Fruit fly (Drosophila melanogaster): Measurements from ENCODE around the gene Efr.

Efr gene

DNA sequence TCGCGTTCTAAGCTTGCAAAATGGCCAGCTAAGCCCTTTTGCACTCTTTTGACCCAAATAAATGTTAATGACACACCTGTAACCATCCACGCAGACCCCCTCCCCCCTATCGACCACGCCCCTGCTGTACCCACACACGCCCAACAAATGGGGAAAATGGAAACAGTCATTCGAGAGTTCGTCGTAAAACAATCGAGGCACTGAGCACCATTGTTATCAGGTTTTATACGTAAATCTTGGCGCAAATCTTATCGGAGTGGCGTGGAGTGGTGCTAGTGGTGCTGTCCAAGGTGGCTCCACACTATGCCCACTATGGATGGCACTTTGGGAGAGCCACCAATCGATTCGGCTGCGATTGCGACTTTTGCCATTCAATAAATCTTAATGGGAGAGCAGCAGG, 44.7 kb downstream of the Efr start:
- TF ChIP-seq usp (GFP tag; optimal IDR thresholded peaks at IDR 0.05) (no peak), CG8478 (optimal IDR thresholded peaks at IDR 0.05) (no peak), EcR (GFP tag; optimal IDR thresholded peaks at IDR 0.05) (no peak), psq (optimal IDR thresholded peaks at IDR 0.05) (no peak), Dll (optimal IDR thresholded peaks at IDR 0.05) (no peak), pan (optimal IDR thresholded peaks at IDR 0.05) (no peak)

DNA sequence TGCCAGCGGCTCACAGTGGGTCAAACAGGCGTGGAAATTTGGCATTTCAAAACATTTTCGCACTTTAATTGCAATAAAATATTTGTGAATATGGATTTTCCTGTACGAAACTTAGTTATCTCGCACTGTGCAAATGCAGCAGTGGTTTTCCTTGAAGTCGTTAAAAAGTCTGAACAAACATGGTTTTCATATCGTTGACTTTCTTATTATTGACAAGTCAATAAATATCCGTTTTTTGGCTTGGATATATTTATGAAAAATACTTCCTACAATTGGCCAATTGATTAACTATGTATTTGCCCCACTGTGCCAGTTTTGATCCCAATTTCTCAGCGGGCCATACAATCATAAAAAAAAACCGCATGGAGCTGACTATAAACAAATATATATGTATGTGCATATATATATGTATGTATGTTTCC, 45.7 kb downstream of the Efr start:
- TF ChIP-seq CG8478 (optimal IDR thresholded peaks at IDR 0.05) (no peak), usp (GFP tag; optimal IDR thresholded peaks at IDR 0.05) (no peak), pan (optimal IDR thresholded peaks at IDR 0.05) (no peak), EcR (GFP tag; optimal IDR thresholded peaks at IDR 0.05) (no peak), Dll (optimal IDR thresholded peaks at IDR 0.05) (no peak), psq (optimal IDR thresholded peaks at IDR 0.05) (no peak)

DNA sequence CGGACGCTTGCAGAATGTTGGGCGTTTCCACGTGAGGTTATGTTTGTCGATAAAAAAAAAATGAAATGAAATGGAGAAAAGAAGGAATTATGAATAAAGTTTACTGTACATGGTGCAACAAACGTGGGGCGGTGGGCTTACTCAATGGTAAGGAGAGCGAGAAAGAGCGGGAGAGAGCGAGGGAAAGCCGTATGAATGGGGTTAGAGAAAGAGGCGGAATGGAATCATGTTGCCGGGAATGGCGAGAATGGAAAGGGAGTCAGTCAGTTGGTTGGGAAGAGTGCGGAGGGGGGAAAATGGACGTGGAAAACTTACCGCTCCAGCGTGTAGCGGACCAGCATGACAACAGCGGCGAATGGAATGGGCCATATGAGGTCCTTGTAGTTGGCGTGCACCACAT, 46.3 kb downstream of the Efr start:
- TF ChIP-seq usp (GFP tag; optimal IDR thresholded peaks at IDR 0.05) (no peak), psq (optimal IDR thresholded peaks at IDR 0.05) (no peak), pan (optimal IDR thresholded peaks at IDR 0.05) (no peak), CG8478 (optimal IDR thresholded peaks at IDR 0.05) (no peak), Dll (optimal IDR thresholded peaks at IDR 0.05) (no peak), EcR (GFP tag; optimal IDR thresholded peaks at IDR 0.05) (no peak)

DNA sequence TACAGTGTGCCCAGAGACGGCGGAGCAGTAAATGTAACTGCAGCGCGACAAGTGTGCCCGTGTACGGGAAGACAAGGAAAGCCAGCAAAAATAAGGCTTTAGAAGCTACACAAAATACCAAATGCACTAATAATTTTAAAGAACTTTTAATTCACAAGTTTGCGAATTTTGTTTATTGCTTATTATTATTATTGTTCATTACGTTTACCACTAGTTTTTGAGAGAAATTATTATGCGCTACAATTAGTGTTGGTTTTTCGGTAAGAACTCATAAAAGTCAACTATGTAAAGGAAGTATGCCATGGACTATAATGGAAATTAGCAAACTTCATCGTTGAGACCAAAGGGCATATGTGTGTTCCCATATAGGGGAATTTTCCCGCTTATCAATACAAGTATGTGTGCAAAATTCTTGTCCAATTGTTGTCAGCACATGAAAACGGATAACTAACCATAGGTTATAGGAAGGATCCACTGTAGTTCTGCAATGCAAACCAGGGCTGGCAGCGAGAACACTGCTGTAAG, 47.5 kb downstream of the Efr start, which contains the start of gene schlank:
Gene schlank, minus strand, starts transcription at position 42 of the 525 bp plus-strand sequence.
- no peak for TF ChIP-seq psq (optimal IDR thresholded peaks at IDR 0.05)
- no peak for TF ChIP-seq CG8478 (optimal IDR thresholded peaks at IDR 0.05)
- TF ChIP-seq EcR (GFP tag; optimal IDR thresholded peaks at IDR 0.05), result no peak
- TF ChIP-seq usp (GFP tag; optimal IDR thresholded peaks at IDR 0.05), result no peak
- TF ChIP-seq pan (optimal IDR thresholded peaks at IDR 0.05), result no peak
- TF ChIP-seq Dll (optimal IDR thresholded peaks at IDR 0.05), result no peak

- no peak for TF ChIP-seq pan (optimal IDR thresholded peaks at IDR 0.05)
- no peak for TF ChIP-seq usp (GFP tag; optimal IDR thresholded peaks at IDR 0.05)
- no peak for TF ChIP-seq CG8478 (optimal IDR thresholded peaks at IDR 0.05)
- no peak for TF ChIP-seq Dll (optimal IDR thresholded peaks at IDR 0.05)
These were observed 48.2 kb downstream of the Efr start, which contains the start of gene Spt6 for dm6 chrX:6267745-6268582. Spt6 (plus strand) TSS chrX:6267797.
